Worm (Caenorhabditis elegans) whole organism, young adult: ENCODE data around the gene dpy-30.

ENCODE experiments used
- B0019.2 ChIP-seq: fragments of 200-800 bp; sonication (Bioruptor generic); conservative IDR thresholded peaks from 2 replicates; pipeline ENCODE4 v1.3.6; 2022; ENCODE audit warnings: missing genetic modification reagents, missing genetic modification characterization, missing compliant biosample characterization
- B0336.3 ChIP-seq: fragments of 200-800 bp; sonication (Bioruptor generic); IDR thresholded peaks from 2 replicates; pipeline ENCODE4 v1.3.6; 2022; ENCODE audit warnings: missing genetic modification characterization, missing compliant biosample characterization
- ama-1 ChIP-seq, 3 experiments: fragments of 150-350 bp in 1 of 3; sonication (generic microtip) in 2 of 3; optimal IDR thresholded peaks; 2 replicates each; lab custom pipeline; 2014 to 2018; ENCODE audit warnings: missing biosample characterization in 2 of 3, missing genetic modification characterization in 2 of 3, missing genetic modification reagents in 2 of 3
- cebp-1 ChIP-seq, 2 experiments: fragments of 200-800 bp in 1 of 2; sonication (Bioruptor generic) in 1 of 2; sonication (generic microtip) in 1 of 2; IDR thresholded peaks in 1 of 2; optimal IDR thresholded peaks in 1 of 2; 2 replicates each; pipeline versions ENCODE4 v1.3.6 to Lab custom; 2017 to 2022; ENCODE audit warnings: missing compliant biosample characterization in 2 of 2, missing genetic modification characterization in 2 of 2, mild to moderate bottlenecking in 1 of 2, missing genetic modification reagents in 1 of 2, moderate library complexity in 1 of 2
- efl-1 ChIP-seq: fragments of 150-350 bp; optimal IDR thresholded peaks from 2 replicates; lab custom pipeline; 2014; ENCODE audit warnings: missing biosample characterization, missing genetic modification reagents, missing genetic modification characterization
- let-526 ChIP-seq: fragments of 200-800 bp; sonication (Bioruptor generic); IDR thresholded peaks from 2 replicates; pipeline ENCODE4 v1.3.6; 2022; ENCODE audit warnings: missing genetic modification reagents, missing genetic modification characterization, missing compliant biosample characterization
- madf-8 ChIP-seq: fragments of 200-800 bp; sonication (Bioruptor generic); conservative IDR thresholded peaks from 2 replicates; pipeline ENCODE4 v1.3.6; 2022; ENCODE audit warnings: missing genetic modification reagents, missing genetic modification characterization, missing compliant biosample characterization
- nfya-1 ChIP-seq: sonication (generic microtip); optimal IDR thresholded peaks from 2 replicates; lab custom pipeline; 2017; ENCODE audit warnings: antibody characterized with exemption, missing compliant biosample characterization, missing genetic modification characterization, borderline replicate concordance; ENCODE audit not compliant: insufficient read depth
- nhr-27 ChIP-seq: fragments of 200-800 bp; sonication (Bioruptor generic); optimal IDR thresholded peaks from 2 replicates; lab custom pipeline; 2018; ENCODE audit warnings: mild to moderate bottlenecking, missing genetic modification characterization, moderate library complexity, missing compliant biosample characterization
- unc-62 ChIP-seq: fragments of 150-350 bp; optimal IDR thresholded peaks from 2 replicates; lab custom pipeline; 2014; ENCODE audit warnings: missing biosample characterization, missing genetic modification reagents, missing genetic modification characterization
- zfh-2 ChIP-seq: fragments of 200-800 bp; sonication (Bioruptor generic); conservative IDR thresholded peaks from 2 replicates; pipeline ENCODE4 v1.3.6; 2022; ENCODE audit warnings: missing genetic modification reagents, missing genetic modification characterization, missing compliant biosample characterization
- zim-3 ChIP-seq: sonication (generic microtip); optimal IDR thresholded peaks from 2 replicates; lab custom pipeline; 2017; ENCODE audit warnings: mild to moderate bottlenecking, missing genetic modification characterization, moderate library complexity, missing compliant biosample characterization
- ztf-25 ChIP-seq: fragments of 200-800 bp; sonication (Bioruptor generic); IDR thresholded peaks from 2 replicates; pipeline ENCODE4 v1.3.6; 2022; ENCODE audit warnings: missing genetic modification reagents, missing genetic modification characterization, missing compliant biosample characterization

DNA sequence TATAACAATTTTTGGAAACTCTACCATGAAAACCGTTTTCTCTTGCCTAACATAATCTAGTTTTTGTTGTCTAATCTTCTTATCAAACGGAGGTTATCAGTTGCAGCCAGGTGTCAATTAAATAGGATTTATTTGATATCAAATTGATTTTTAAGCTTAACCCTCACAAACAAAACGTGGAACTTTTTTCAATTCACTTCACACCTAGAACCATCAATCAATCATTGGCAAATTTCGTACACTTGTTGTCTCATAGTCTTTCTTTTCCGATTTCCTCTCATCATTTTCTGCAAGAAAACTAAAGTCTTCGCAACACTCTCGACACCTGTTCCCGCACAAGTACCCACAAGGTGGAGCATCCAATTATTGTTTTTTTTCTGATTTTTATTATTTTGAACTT, 17.4 kb downstream of the dpy-30 start:
- TF ChIP-seq nhr-27 (tag; lab: Kevin White, UChicago), result no peak
- TF ChIP-seq ama-1 (optimal IDR thresholded peaks at IDR 0.05; lab: Kevin White, UChicago), result no peak
- no peak for TF ChIP-seq ama-1 (GFP tag; optimal IDR thresholded peaks at IDR 0.05; lab: Kevin White, UChicago)
- no peak for TF ChIP-seq unc-62 (GFP tag; lab: Kevin White, UChicago)
- no peak for TF ChIP-seq B0336.3 (GFP tag; lab: Robert Waterston, UW)
- TF ChIP-seq nfya-1, result no peak
- TF ChIP-seq B0019.2 (GFP tag; lab: Robert Waterston, UW), result no peak
- no peak for TF ChIP-seq cebp-1 (GFP tag; IDR thresholded peaks at IDR 0.05; lab: Robert Waterston, UW)
- TF ChIP-seq cebp-1 (tag; optimal IDR thresholded peaks at IDR 0.05; lab: Kevin White, UChicago), result no peak
- no peak for TF ChIP-seq zfh-2 (GFP tag; lab: Robert Waterston, UW)
- TF ChIP-seq let-526, result no peak
- TF ChIP-seq efl-1 (GFP tag; lab: Kevin White, UChicago), result no peak
- no peak for TF ChIP-seq madf-8 (GFP tag; lab: Robert Waterston, UW)
- TF ChIP-seq zim-3 (tag; lab: Kevin White, UChicago), result no peak
- TF ChIP-seq ztf-25 (GFP tag; lab: Robert Waterston, UW), result no peak
